Worm (Caenorhabditis elegans) whole organism, young adult: ENCODE results near the gene mcat-1.

Experiments
- F39B2.1 ChIP-seq: fragments of 200-800 bp; sonication (Bioruptor generic); IDR thresholded peaks from 2 replicates; pipeline ENCODE4 v1.3.6; 2022; ENCODE audit warnings: missing genetic modification reagents, missing genetic modification characterization, missing compliant biosample characterization
- F52B5.7 ChIP-seq: sonication (generic microtip); optimal IDR thresholded peaks from 2 replicates; lab custom pipeline; 2016; ENCODE audit warnings: mild to moderate bottlenecking, missing genetic modification characterization, missing compliant biosample characterization
- Y53G8AR.9 ChIP-seq: fragments of 200-800 bp; sonication (Bioruptor generic); conservative IDR thresholded peaks from 2 replicates; pipeline ENCODE4 v1.3.6; 2022; ENCODE audit warnings: missing genetic modification reagents, missing genetic modification characterization, missing compliant biosample characterization
- dox-1 ChIP-seq: fragments of 200-800 bp; sonication (Bioruptor generic); IDR thresholded peaks from 2 replicates; pipeline ENCODE4 v1.3.6; 2022; ENCODE audit warnings: missing genetic modification reagents, missing genetic modification characterization, missing compliant biosample characterization

DNA sequence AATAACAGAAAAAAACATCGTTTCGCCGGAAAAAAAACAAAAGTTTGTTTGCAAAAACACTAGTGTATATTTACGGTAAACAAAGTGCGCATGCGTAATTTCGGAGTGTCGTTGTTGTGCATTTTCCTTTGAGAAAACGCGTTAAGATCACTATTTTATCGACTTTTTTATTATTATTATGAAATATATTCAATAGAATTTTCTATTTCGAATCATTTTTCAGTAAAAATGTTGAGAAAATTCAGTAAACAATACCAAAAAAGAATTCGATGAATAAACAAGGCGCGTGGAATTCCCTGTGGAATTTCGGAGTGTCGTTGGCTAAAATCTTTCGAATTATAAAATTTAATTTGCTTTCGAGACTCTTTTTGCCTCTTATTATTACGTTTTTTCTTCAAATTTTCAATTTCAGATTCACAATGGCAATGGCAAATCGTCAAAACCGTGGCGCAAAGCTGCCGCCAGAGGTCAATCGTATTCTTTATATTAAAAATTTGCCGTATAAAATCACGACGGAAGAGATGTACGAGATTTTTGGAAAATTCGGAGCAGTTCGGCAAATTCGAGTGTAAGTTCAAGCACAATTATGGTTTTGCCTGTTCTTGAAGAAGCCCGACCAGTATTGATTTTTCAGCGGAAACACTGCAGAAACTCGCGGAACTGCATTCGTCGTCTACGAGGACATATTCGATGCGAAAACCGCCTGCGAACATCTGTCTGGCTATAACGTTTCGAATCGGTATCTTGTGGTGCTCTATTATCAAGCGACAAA lies 6.9 kb upstream of the mcat-1 start, which contains the start of the genes luc-7L3 and sftb-6:
- TF ChIP-seq F52B5.7 (no peak), dox-1 (GFP tag; lab: Robert Waterston, UW) (no peak), Y53G8AR.9 (GFP tag; lab: Robert Waterston, UW) (no peak), F39B2.1 (GFP tag; lab: Robert Waterston, UW) (no peak)
